Worm (Caenorhabditis elegans) whole organism, midembryonic: Measurements from ENCODE around the gene cka-1.
"Not testable (repeated sequence)": the region's sequence is repeated elsewhere in the genome, so short reads cannot be mapped to it uniquely, and the experiment has no call there.

ENCODE experiments used
- T22C8.4 ChIP-seq: fragments of 200-800 bp; sonication (Bioruptor generic); IDR thresholded peaks from 2 replicates; pipeline ENCODE4 v1.3.6; 2022; ENCODE audit warnings: missing genetic modification characterization, missing compliant biosample characterization
- cog-1 ChIP-seq: sonication (generic microtip); optimal IDR thresholded peaks from 2 replicates; lab custom pipeline; 2016; ENCODE audit warnings: missing genetic modification characterization, missing compliant biosample characterization
- flt-1 ChIP-seq: fragments of 200-800 bp; sonication (Bioruptor generic); IDR thresholded peaks from 2 replicates; pipeline ENCODE4 v1.3.6; 2022; ENCODE audit warnings: missing genetic modification characterization, missing compliant biosample characterization
- klf-2 ChIP-seq: fragments of 200-800 bp; sonication (Bioruptor generic); conservative IDR thresholded peaks from 2 replicates; pipeline ENCODE4 v1.3.6; 2022; ENCODE audit warnings: missing genetic modification reagents, missing genetic modification characterization, missing compliant biosample characterization
- med-1 ChIP-seq: sonication (generic microtip); optimal IDR thresholded peaks from 2 replicates; lab custom pipeline; 2017; ENCODE audit warnings: missing genetic modification characterization, mild to moderate bottlenecking, missing compliant biosample characterization, antibody characterized with exemption, missing genetic modification reagents; ENCODE audit not compliant: insufficient read depth
- ref-1 ChIP-seq: fragments of 200-800 bp; sonication (Bioruptor generic); conservative IDR thresholded peaks from 2 replicates; pipeline ENCODE4 v1.3.6; 2022; ENCODE audit warnings: missing genetic modification reagents, missing genetic modification characterization, missing compliant biosample characterization
- tab-1 ChIP-seq: fragments of 200-800 bp; sonication (Bioruptor generic); IDR thresholded peaks from 2 replicates; pipeline ENCODE4 v1.3.6; 2022; ENCODE audit warnings: missing genetic modification characterization, missing compliant biosample characterization
- ztf-23 ChIP-seq: fragments of 200-800 bp; sonication (Bioruptor generic); IDR thresholded peaks from 2 replicates; pipeline ENCODE4 v1.3.6; 2022; ENCODE audit warnings: missing genetic modification reagents, missing genetic modification characterization, missing compliant biosample characterization
- ztf-29 ChIP-seq: fragments of 200-800 bp; sonication (Bioruptor generic); IDR thresholded peaks from 2 replicates; pipeline ENCODE4 v1.3.6; 2022; ENCODE audit warnings: missing genetic modification reagents, missing genetic modification characterization, missing compliant biosample characterization

cka-1 gene

ce11 chrIV:9737204-9737790 lies at the start of gene cka-1:
Gene cka-1, minus strand, starts transcription at chrIV:9737621.
- TF ChIP-seq T22C8.4 (GFP tag; lab: Robert Waterston, UW) (no peak), flt-1 (GFP tag; lab: Robert Waterston, UW) (no peak), ztf-23 (no peak), ref-1 (GFP tag; lab: Robert Waterston, UW) (no peak), med-1 (GFP tag; lab: Kevin White, UChicago) (no peak), klf-2 (GFP tag; lab: Robert Waterston, UW) (no peak), tab-1 (no peak), cog-1 (tag; lab: Kevin White, UChicago) (no peak), ztf-29 (GFP tag; lab: Robert Waterston, UW) (no peak)

DNA sequence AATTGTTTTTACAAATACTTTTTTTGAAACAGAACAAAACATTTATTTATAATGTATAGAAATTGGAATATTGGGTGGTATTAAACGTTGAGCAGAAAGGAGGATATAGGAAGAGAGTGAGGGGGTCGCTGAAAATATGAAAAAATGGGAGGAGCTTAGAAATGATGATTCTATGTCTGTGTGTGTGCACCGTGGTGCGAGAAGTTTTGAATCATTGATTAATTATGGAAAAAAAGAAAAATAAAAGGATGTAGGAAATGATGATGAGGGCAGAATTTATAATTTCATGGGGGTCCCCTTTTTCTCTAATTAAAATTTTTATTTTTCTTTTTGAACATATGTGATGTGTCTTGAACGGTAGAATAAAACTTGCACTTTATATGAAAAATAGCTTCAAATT lies 47.3 kb upstream of the cka-1 start, which contains the start of gene sre-4:
TSS of gene sre-4 (minus strand) at position 101 of the 400 bp plus-strand sequence.
- TF ChIP-seq ztf-29 (GFP tag; lab: Robert Waterston, UW): no peak
- TF ChIP-seq ref-1 (GFP tag; lab: Robert Waterston, UW): no peak

DNA sequence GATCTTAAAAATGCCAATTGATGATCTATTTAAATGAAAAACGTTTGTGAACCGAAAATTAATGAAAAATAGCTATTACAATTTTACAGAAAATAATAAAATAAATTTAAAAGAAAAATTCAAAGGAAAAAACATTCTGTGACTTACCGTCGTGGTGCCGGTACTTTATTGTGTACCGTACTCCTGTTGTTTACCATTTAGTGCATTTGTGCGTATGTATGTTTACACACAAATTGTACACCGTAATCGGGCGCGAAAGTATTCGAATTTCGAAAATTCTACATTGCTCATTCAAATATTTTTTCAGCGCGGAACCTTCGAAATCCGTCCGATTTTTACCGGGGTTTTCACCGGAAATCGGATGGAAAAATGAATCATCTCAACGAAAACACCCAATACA lies 40.6 kb upstream of the cka-1 start, which contains the start of gene T13F2.6:
TSS of gene T13F2.6 (plus strand) at position 306 of the 400 bp plus-strand sequence.
- no peak for TF ChIP-seq ztf-23
- no peak for TF ChIP-seq T22C8.4 (GFP tag; lab: Robert Waterston, UW)
- no peak for TF ChIP-seq med-1 (GFP tag; lab: Kevin White, UChicago)
- TF ChIP-seq tab-1: no peak

DNA sequence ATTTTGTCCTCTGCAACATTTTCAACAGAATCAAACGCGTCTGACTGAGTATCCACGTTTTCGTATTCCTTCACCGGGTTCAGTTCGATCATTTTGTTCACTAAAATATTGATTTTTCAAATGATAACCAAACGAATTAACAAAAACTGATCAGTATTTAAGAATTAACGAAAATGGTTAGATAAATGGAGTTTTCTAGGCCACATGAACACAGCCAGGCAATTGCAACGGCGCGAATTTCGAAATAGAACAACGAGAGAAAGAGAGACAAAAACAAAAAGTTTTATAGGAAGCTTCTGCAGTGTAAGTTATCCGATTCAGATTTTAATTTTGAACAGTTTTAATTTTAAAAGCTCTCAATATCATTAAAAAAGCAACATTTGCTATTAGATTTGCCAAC lies 40.1 kb upstream of the cka-1 start, which contains the start of gene sna-2:
TSS of gene sna-2 (minus strand) at position 100 of the 400 bp plus-strand sequence.
- TF ChIP-seq tab-1 (no peak), med-1 (GFP tag; lab: Kevin White, UChicago) (no peak), klf-2 (GFP tag; lab: Robert Waterston, UW) (no peak), ref-1 (GFP tag; lab: Robert Waterston, UW) (no peak), ztf-23 (no peak)

ce11 chrIV:9773441-9773840 lies 36.0 kb upstream of the cka-1 start:
- TF ChIP-seq flt-1 (GFP tag; lab: Robert Waterston, UW) (peak; percentile 41; the same call in 1 of the 2 replicates), klf-2 (GFP tag; lab: Robert Waterston, UW) (no peak)

- no peak for TF ChIP-seq T22C8.4 (GFP tag; lab: Robert Waterston, UW)
- 0 out of 2 replicates have a peak, but pooled peaks have one; percentile 10 for TF ChIP-seq flt-1 (GFP tag; lab: Robert Waterston, UW)
Measured at ce11 chrIV:9772096-9772720, 34.8 kb upstream of the cka-1 start, which contains the start of gene cav-1. Gene cav-1, plus strand, starts transcription at chrIV:9772510.

DNA sequence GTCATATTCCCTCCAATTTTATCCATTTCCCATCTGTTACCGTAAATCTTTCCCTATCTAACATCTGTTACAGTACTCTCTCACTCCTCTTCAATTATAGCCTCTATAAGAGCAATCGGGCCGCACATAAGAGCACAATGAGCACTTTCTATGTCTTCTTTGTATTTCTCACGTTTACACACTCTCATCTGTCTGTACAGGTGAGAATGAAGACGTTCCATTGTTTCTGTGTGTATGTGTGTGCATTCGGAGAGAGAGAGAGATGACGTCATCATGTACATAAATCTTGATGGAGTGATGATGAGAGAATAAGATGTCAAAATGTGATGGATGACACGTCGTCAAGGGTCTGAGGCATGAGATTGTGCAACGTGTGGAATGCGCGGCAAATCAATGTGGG lies 33.4 kb upstream of the cka-1 start:
- peak; percentile 11 for TF ChIP-seq cog-1 (tag; lab: Kevin White, UChicago)
- no peak for TF ChIP-seq klf-2 (GFP tag; lab: Robert Waterston, UW)
- TF ChIP-seq ztf-29 (GFP tag; lab: Robert Waterston, UW): no peak
- TF ChIP-seq T22C8.4 (GFP tag; lab: Robert Waterston, UW): no peak
- no peak for TF ChIP-seq med-1 (GFP tag; lab: Kevin White, UChicago)

ce11 chrIV:9769746-9770145 lies 32.3 kb upstream of the cka-1 start, which contains the start of gene msp-78:
Gene msp-78, plus strand, starts transcription at chrIV:9770046.
- TF ChIP-seq ztf-23; med-1 (GFP tag; lab: Kevin White, UChicago); ref-1 (GFP tag; lab: Robert Waterston, UW): not testable (repeated sequence)

DNA sequence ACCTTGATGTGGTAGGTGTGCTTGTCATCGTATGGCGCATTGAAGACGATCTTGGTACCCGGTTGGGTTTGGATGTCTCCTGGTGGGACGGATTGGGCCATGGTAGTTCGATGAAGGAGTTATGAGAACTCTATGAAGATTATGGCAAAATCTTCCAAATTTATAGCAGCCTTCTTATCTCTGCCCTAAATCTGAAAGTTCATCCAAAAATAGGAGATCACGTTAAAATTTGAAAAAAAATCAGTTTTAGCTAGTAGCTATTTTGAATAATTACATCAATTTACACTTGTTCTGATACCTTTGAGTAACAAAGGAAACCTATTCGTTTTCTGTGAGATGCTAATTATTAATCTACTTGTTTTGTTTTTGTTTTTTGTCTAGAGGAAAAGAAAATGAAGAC lies 29.6 kb upstream of the cka-1 start, which contains the start of gene msp-79:
TSS of gene msp-79 (minus strand) at position 101 of the 400 bp plus-strand sequence.
- not testable (repeated sequence) for TF ChIP-seq med-1 (GFP tag; lab: Kevin White, UChicago); T22C8.4 (GFP tag; lab: Robert Waterston, UW); ztf-23

DNA sequence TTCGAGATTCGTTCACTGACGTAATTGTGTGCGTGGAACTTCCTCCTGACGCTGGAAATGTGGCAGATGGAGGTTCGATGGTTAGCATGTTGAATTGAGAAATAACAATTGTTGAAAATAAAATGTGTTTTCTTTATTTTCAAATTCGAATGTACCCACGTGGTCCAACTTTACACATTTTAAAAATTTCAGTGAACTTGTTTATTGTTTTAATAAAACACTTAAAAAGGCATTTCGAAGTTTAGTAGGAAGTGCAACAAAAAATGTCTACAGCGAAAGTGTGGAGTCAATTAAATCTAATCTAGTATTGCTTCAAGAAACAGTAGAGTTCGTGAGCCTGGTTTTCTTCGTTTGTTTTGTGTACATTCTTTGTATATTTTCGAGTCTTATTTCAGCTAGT lies 28.8 kb upstream of the cka-1 start, which contains the start of gene ssp-36:
TSS of gene ssp-36 (minus strand) at position 101 of the 400 bp plus-strand sequence.
- TF ChIP-seq ztf-29 (GFP tag; lab: Robert Waterston, UW) (no peak), ztf-23 (no peak), klf-2 (GFP tag; lab: Robert Waterston, UW) (no peak), cog-1 (tag; lab: Kevin White, UChicago) (no peak)

DNA sequence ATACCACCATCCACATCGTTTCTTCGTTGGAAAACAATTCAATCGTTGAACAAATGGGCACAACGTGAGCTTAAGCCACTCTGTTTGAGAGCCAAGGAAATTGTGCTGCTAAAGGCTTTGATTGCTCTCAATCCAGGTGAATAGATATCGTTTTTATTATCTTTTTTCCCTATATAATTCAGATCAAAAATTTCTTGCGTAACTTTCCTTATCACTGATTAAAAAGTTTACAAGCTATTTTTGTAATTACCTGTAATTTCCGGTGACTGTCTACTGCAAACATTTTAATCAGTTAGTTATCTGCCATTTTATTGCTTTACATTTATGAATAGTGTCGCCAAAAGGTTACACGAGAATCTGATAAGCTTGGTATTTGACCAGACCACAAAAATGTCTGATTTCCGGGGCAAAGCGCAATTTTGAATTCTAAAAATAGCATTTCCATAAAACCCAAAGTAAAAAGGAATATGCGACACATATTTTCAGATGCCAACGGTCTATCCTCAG lies 25.3 kb upstream of the cka-1 start:
- TF ChIP-seq tab-1 (no peak), cog-1 (tag; lab: Kevin White, UChicago) (no peak), klf-2 (GFP tag; lab: Robert Waterston, UW) (no peak), T22C8.4 (GFP tag; lab: Robert Waterston, UW) (no peak)
